Worm (Caenorhabditis elegans): ENCODE results near the gene C32B5.13.
"Not testable (repeated sequence)": the region's sequence is repeated elsewhere in the genome, so short reads cannot be mapped to it uniquely, and the experiment has no call there.

The C32B5.13 gene

DNA sequence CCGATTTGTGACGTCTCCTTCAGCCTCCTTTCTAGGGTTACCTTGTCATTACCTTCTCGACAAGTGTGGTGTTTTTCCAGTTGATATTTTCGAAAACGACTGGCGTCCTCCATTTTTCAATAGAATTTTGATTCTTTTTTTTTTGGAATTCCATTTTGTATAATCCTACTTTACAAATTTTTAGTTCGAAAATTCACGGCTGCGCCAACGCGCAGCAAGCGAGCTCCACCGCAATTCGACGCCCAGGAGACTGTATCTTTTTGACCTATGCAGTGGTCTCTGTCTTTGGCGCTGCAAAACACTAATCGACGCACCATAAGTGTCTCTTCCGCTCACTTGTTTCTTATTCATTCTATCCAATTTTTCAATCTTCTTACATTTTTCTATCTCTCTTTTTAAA lies 29.4 kb upstream of the C32B5.13 start, which contains the start of gene fbxc-42:
TSS of gene fbxc-42 (plus strand) at position 301 of the 400 bp plus-strand sequence.
- TF ChIP-seq ceh-2 (tag; optimal IDR thresholded peaks at IDR 0.05) (no peak), hlh-6 (tag; optimal IDR thresholded peaks at IDR 0.05) (no peak), pros-1 (tag; optimal IDR thresholded peaks at IDR 0.05) (no peak), ama-1 (optimal IDR thresholded peaks at IDR 0.05) (no peak), ceh-48 (tag; optimal IDR thresholded peaks at IDR 0.05) (no peak), ceh-24 (tag; optimal IDR thresholded peaks at IDR 0.05) (no peak), tbx-2 (tag; optimal IDR thresholded peaks at IDR 0.05) (no peak), pat-9 (tag; optimal IDR thresholded peaks at IDR 0.05) (no peak), sdc-2 (tag; optimal IDR thresholded peaks at IDR 0.05) (no peak), pag-3 (tag; optimal IDR thresholded peaks at IDR 0.05; ENCODE audit: borderline replicate concordance) (no peak), T23F11.4 (GFP tag; optimal IDR thresholded peaks at IDR 0.05) (no peak), ref-2 (tag; optimal IDR thresholded peaks at IDR 0.05) (no peak), eyg-1 (tag; optimal IDR thresholded peaks at IDR 0.05) (no peak), fkh-6 (tag; optimal IDR thresholded peaks at IDR 0.05) (no peak), syd-9 (tag; optimal IDR thresholded peaks at IDR 0.05) (no peak), npax-4 (tag; optimal IDR thresholded peaks at IDR 0.05) (no peak), che-1 (tag; optimal IDR thresholded peaks at IDR 0.05) (no peak), pha-4 (tag; optimal IDR thresholded peaks at IDR 0.05) (no peak)

DNA sequence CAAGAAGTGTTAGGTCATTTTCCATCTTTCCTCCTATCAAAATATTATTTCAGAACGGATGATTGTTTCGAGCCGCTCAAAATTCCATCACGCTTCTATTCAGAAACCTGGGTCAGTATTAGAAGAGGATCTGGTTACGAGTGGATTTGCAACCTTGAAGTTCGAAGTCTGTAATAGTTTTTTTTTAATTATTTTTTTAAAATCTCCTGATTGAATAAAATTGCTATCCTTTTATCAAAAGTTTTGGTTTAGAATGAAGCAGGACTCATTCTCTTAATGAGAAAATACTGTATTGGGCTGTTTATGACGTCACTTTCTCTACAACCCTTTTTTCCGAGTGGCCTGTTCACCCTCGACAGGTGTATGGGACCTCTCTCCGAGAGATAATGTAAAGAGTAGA lies 26.6 kb upstream of the C32B5.13 start, which contains the start of gene fbxc-39:
TSS of gene fbxc-39 (plus strand) at position 301 of the 400 bp plus-strand sequence.
- TF ChIP-seq ceh-18 (tag; optimal IDR thresholded peaks at IDR 0.05): no peak
- TF ChIP-seq unc-55 (GFP tag; optimal IDR thresholded peaks at IDR 0.05): no peak
- no peak for TF ChIP-seq ceh-30 (tag; optimal IDR thresholded peaks at IDR 0.05)
- no peak for TF ChIP-seq Y22D7AL.16 (tag; optimal IDR thresholded peaks at IDR 0.05)
- TF ChIP-seq fkh-6 (tag; optimal IDR thresholded peaks at IDR 0.05): no peak
- TF ChIP-seq sox-4 (tag; optimal IDR thresholded peaks at IDR 0.05): no peak
- TF ChIP-seq nfya-1 (tag; optimal IDR thresholded peaks at IDR 0.05): no peak
- TF ChIP-seq eyg-1 (tag; optimal IDR thresholded peaks at IDR 0.05): no peak

DNA sequence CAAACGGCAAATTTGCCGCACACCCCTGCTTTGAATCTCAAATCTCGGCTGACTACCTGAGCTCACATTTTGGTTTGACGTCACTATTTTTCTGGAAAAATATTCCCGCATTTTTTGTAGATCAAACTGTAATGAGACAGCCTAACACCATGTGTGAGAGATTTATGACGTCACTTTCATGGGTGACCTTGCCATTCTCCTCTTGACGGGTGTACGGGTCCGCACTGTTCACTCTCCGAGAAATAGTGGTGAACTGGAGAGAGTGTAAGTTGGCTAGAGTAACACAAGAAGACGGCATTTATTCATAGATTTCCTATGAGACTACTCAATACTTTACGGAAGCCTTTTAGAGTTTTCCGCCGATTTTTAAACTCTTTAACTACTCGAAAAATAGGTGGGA lies 23.8 kb upstream of the C32B5.13 start, which contains the start of gene fbxc-40:
TSS of gene fbxc-40 (plus strand) at position 301 of the 400 bp plus-strand sequence.
- not testable (repeated sequence) for TF ChIP-seq nhr-232, sdc-2, odd-2 (tag; optimal IDR thresholded peaks at IDR 0.05)

DNA sequence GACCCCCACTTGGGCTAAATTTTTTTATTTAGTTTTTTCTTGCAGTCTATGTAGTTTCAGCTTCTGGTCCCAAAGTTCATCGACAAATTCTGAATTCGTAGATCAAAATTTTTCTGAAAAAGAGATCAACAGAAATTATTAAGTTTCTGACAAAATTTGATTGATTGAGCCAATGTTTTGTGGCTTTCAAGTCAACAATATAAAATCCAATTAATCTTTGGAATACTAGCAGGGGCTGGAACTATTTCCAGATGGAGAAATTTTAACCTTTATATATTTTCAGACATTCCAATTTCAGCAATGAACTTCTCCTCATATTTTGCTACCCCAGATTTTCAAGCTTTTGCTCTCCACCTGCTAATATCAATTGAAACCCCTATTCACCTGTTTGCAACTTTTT lies 21.0 kb upstream of the C32B5.13 start, which contains the start of gene srh-274:
TSS of gene srh-274 (plus strand) at position 301 of the 400 bp plus-strand sequence.
- TF ChIP-seq F13H6.1 (tag; optimal IDR thresholded peaks at IDR 0.05) (no peak), dmd-4 (tag; optimal IDR thresholded peaks at IDR 0.05; ENCODE audit: borderline replicate concordance) (no peak), C38D4.7 (GFP tag; optimal IDR thresholded peaks at IDR 0.05) (no peak), sdc-2 (tag; optimal IDR thresholded peaks at IDR 0.05) (no peak), hlh-6 (tag; optimal IDR thresholded peaks at IDR 0.05) (no peak), zip-5 (tag; optimal IDR thresholded peaks at IDR 0.05) (no peak), pat-9 (tag; optimal IDR thresholded peaks at IDR 0.05) (no peak), ttx-3 (tag; optimal IDR thresholded peaks at IDR 0.05) (no peak), sox-2 (GFP tag; IDR thresholded peaks at IDR 0.05) (no peak), che-1 (tag; optimal IDR thresholded peaks at IDR 0.05) (no peak), pax-1 (tag; optimal IDR thresholded peaks at IDR 0.05) (no peak), T23F11.4 (GFP tag; optimal IDR thresholded peaks at IDR 0.05) (no peak), ahr-1 (tag; optimal IDR thresholded peaks at IDR 0.05) (no peak), mec-3 (tag; optimal IDR thresholded peaks at IDR 0.05; ENCODE audit: borderline replicate concordance) (no peak), pha-2 (tag; optimal IDR thresholded peaks at IDR 0.05) (no peak), fax-1 (tag; optimal IDR thresholded peaks at IDR 0.05) (no peak), sox-4 (tag; optimal IDR thresholded peaks at IDR 0.05) (no peak), K09A11.1 (tag; optimal IDR thresholded peaks at IDR 0.05; ENCODE audit: insufficient read depth) (no peak), ceh-18 (tag; optimal IDR thresholded peaks at IDR 0.05) (no peak), lim-6 (tag; optimal IDR thresholded peaks at IDR 0.05) (no peak)
